Worm (Caenorhabditis elegans) whole organism, young adult: ENCODE results near the gene clec-64.

Source experiments
- B0261.1 ChIP-seq: sonication (generic microtip); optimal IDR thresholded peaks from 2 replicates; lab custom pipeline; 2016; ENCODE audit warnings: mild to moderate bottlenecking, missing genetic modification characterization, moderate library complexity, missing compliant biosample characterization
- C06A6.2 ChIP-seq: fragments of 200-800 bp; sonication (Bioruptor generic); conservative IDR thresholded peaks from 2 replicates; pipeline ENCODE4 v1.3.6; 2022; ENCODE audit warnings: missing genetic modification characterization, missing compliant biosample characterization
- C17E4.6 ChIP-seq: fragments of 200-800 bp; sonication (Bioruptor generic); IDR thresholded peaks from 2 replicates; pipeline ENCODE4 v1.3.6; 2022; ENCODE audit warnings: missing genetic modification reagents, missing genetic modification characterization, missing compliant biosample characterization
- F23B12.7 ChIP-seq: sonication (generic microtip); optimal IDR thresholded peaks from 2 replicates; lab custom pipeline; 2017; ENCODE audit warnings: missing genetic modification characterization, mild to moderate bottlenecking, missing compliant biosample characterization, antibody characterized with exemption, moderate library complexity; ENCODE audit not compliant: insufficient read depth
- F39B2.1 ChIP-seq: fragments of 200-800 bp; sonication (Bioruptor generic); IDR thresholded peaks from 2 replicates; pipeline ENCODE4 v1.3.6; 2022; ENCODE audit warnings: missing genetic modification reagents, missing genetic modification characterization, missing compliant biosample characterization
- F52B5.7 ChIP-seq: sonication (generic microtip); optimal IDR thresholded peaks from 2 replicates; lab custom pipeline; 2016; ENCODE audit warnings: mild to moderate bottlenecking, missing genetic modification characterization, missing compliant biosample characterization
- K11D2.4 ChIP-seq: fragments of 200-800 bp; sonication (Bioruptor generic); IDR thresholded peaks from 2 replicates; pipeline ENCODE4 v1.3.6; 2022; ENCODE audit warnings: missing genetic modification reagents, missing genetic modification characterization, missing compliant biosample characterization
- K12H6.12 ChIP-seq: fragments of 200-800 bp; sonication (Bioruptor generic); optimal IDR thresholded peaks from 2 replicates; lab custom pipeline; 2018; ENCODE audit warnings: mild to moderate bottlenecking, missing genetic modification characterization, missing compliant biosample characterization
- Y53F4B.3 ChIP-seq: fragments of 200-800 bp; sonication (Bioruptor generic); IDR thresholded peaks from 2 replicates; pipeline ENCODE4 v1.3.6; 2022; ENCODE audit warnings: missing genetic modification reagents, missing genetic modification characterization, missing compliant biosample characterization
- Y67H2A.10 ChIP-seq: fragments of 200-800 bp; sonication (Bioruptor generic); conservative IDR thresholded peaks from 2 replicates; pipeline ENCODE4 v1.3.6; 2022; ENCODE audit warnings: missing genetic modification reagents, missing genetic modification characterization, missing compliant biosample characterization
- Y95B8A.8 ChIP-seq: fragments of 200-800 bp; sonication (Bioruptor generic); IDR thresholded peaks from 2 replicates; pipeline ENCODE4 v1.3.6; 2022; ENCODE audit warnings: missing genetic modification reagents, missing genetic modification characterization, missing compliant biosample characterization
- ZK185.1 ChIP-seq: sonication (generic microtip); optimal IDR thresholded peaks from 2 replicates; lab custom pipeline; 2016; ENCODE audit warnings: mild to moderate bottlenecking, missing genetic modification characterization, missing compliant biosample characterization; ENCODE audit not compliant: poor library complexity, severe bottlenecking
- aptf-3 ChIP-seq: fragments of 200-800 bp; sonication (Bioruptor generic); IDR thresholded peaks from 2 replicates; pipeline ENCODE4 v1.3.6; 2022; ENCODE audit warnings: missing genetic modification characterization, missing compliant biosample characterization
- atf-7 ChIP-seq: sonication (generic microtip); optimal IDR thresholded peaks from 2 replicates; lab custom pipeline; 2017; ENCODE audit warnings: mild to moderate bottlenecking, missing genetic modification characterization, missing compliant biosample characterization
- athp-1 ChIP-seq: sonication (generic microtip); optimal IDR thresholded peaks from 2 replicates; lab custom pipeline; 2017; ENCODE audit warnings: mild to moderate bottlenecking, missing genetic modification characterization, missing compliant biosample characterization
- attf-5 ChIP-seq: fragments of 200-800 bp; sonication (Bioruptor generic); optimal IDR thresholded peaks from 2 replicates; lab custom pipeline; 2018; ENCODE audit warnings: mild to moderate bottlenecking, missing genetic modification characterization, missing compliant biosample characterization
- attf-6 ChIP-seq: fragments of 200-800 bp; sonication (Bioruptor generic); IDR thresholded peaks from 2 replicates; pipeline ENCODE4 v1.3.6; 2022; ENCODE audit warnings: missing genetic modification reagents, missing genetic modification characterization, missing compliant biosample characterization
- bed-2 ChIP-seq: fragments of 200-800 bp; sonication (Bioruptor generic); IDR thresholded peaks from 2 replicates; pipeline ENCODE4 v1.3.6; 2022; ENCODE audit warnings: missing genetic modification reagents, missing genetic modification characterization, missing compliant biosample characterization
- cebp-2 ChIP-seq: fragments of 200-800 bp; sonication (Bioruptor generic); IDR thresholded peaks from 2 replicates; pipeline ENCODE4 v1.3.6; 2022; ENCODE audit warnings: missing genetic modification characterization, missing compliant biosample characterization
- ceh-100 ChIP-seq: fragments of 200-800 bp; sonication (Bioruptor generic); IDR thresholded peaks from 2 replicates; pipeline ENCODE4 v1.3.6; 2022; ENCODE audit warnings: missing genetic modification reagents, missing genetic modification characterization, missing compliant biosample characterization
- ceh-91 ChIP-seq: fragments of 200-800 bp; sonication (Bioruptor generic); IDR thresholded peaks from 2 replicates; pipeline ENCODE4 v1.3.6; 2022; ENCODE audit warnings: missing genetic modification reagents, missing genetic modification characterization, missing compliant biosample characterization
- chd-7 ChIP-seq: sonication (generic microtip); optimal IDR thresholded peaks from 2 replicates; lab custom pipeline; 2016; ENCODE audit warnings: mild to moderate bottlenecking, missing genetic modification characterization, moderate library complexity, missing compliant biosample characterization
- dpl-1 ChIP-seq: fragments of 150-350 bp; optimal IDR thresholded peaks from 2 replicates; lab custom pipeline; 2014; ENCODE audit warnings: missing biosample characterization, missing genetic modification reagents, missing genetic modification characterization
- efl-1 ChIP-seq: fragments of 150-350 bp; optimal IDR thresholded peaks from 2 replicates; lab custom pipeline; 2014; ENCODE audit warnings: missing biosample characterization, missing genetic modification reagents, missing genetic modification characterization
- ekl-4 ChIP-seq: fragments of 200-800 bp; sonication (Bioruptor generic); IDR thresholded peaks from 2 replicates; pipeline ENCODE4 v1.3.6; 2022; ENCODE audit warnings: missing genetic modification reagents, missing genetic modification characterization, missing compliant biosample characterization
- ets-4 ChIP-seq: fragments of 200-800 bp; sonication (Bioruptor generic); optimal IDR thresholded peaks from 2 replicates; lab custom pipeline; 2018; ENCODE audit warnings: mild to moderate bottlenecking, missing genetic modification characterization, missing compliant biosample characterization
- gei-17 ChIP-seq: fragments of 200-800 bp; sonication (Bioruptor generic); optimal IDR thresholded peaks from 2 replicates; lab custom pipeline; 2018; ENCODE audit warnings: mild to moderate bottlenecking, missing genetic modification characterization, missing compliant biosample characterization
- hlh-26 ChIP-seq: fragments of 200-800 bp; sonication (Bioruptor generic); conservative IDR thresholded peaks from 2 replicates; pipeline ENCODE4 v1.3.6; 2022; ENCODE audit warnings: missing genetic modification reagents, missing genetic modification characterization, missing compliant biosample characterization
- let-607 ChIP-seq, 2 experiments: fragments of 200-800 bp in 1 of 2; sonication (Bioruptor generic) in 1 of 2; sonication (generic microtip) in 1 of 2; optimal IDR thresholded peaks; 2 replicates each; lab custom pipeline; 2016 to 2018; ENCODE audit warnings: mild to moderate bottlenecking in 2 of 2, missing compliant biosample characterization in 2 of 2, missing genetic modification characterization in 2 of 2, moderate library complexity in 2 of 2, missing genotype in 1 of 2
- lin-40 ChIP-seq: sonication (generic microtip); optimal IDR thresholded peaks from 2 replicates; lab custom pipeline; 2016; ENCODE audit warnings: missing genetic modification characterization, mild to moderate bottlenecking, missing compliant biosample characterization, missing genotype, missing genetic modification reagents
- lin-54 ChIP-seq: fragments of 200-800 bp; sonication (Bioruptor generic); optimal IDR thresholded peaks from 2 replicates; lab custom pipeline; 2018; ENCODE audit warnings: mild to moderate bottlenecking, missing genetic modification characterization, missing compliant biosample characterization
- lir-1 ChIP-seq: fragments of 200-800 bp; sonication (Bioruptor generic); conservative IDR thresholded peaks from 2 replicates; pipeline ENCODE4 v1.3.6; 2022; ENCODE audit warnings: missing genetic modification reagents, missing genetic modification characterization, missing compliant biosample characterization
- lsl-1 ChIP-seq: fragments of 200-800 bp; sonication (Bioruptor generic); optimal IDR thresholded peaks from 2 replicates; lab custom pipeline; 2018; ENCODE audit warnings: mild to moderate bottlenecking, missing genetic modification characterization, moderate library complexity, missing compliant biosample characterization
- madf-10 ChIP-seq: sonication (generic microtip); optimal IDR thresholded peaks from 2 replicates; lab custom pipeline; 2016; ENCODE audit warnings: mild to moderate bottlenecking, missing genetic modification characterization, missing compliant biosample characterization
- madf-6 ChIP-seq: fragments of 200-800 bp; sonication (Bioruptor generic); IDR thresholded peaks from 2 replicates; pipeline ENCODE4 v1.3.6; 2022; ENCODE audit warnings: missing genetic modification reagents, missing genetic modification characterization, missing compliant biosample characterization
- mel-28 ChIP-seq: sonication (generic microtip); optimal IDR thresholded peaks from 2 replicates; lab custom pipeline; 2016; ENCODE audit warnings: borderline replicate concordance, mild to moderate bottlenecking, missing genetic modification characterization, missing compliant biosample characterization
- mxl-1 ChIP-seq: sonication (generic microtip); optimal IDR thresholded peaks from 2 replicates; lab custom pipeline; 2016; ENCODE audit warnings: missing genetic modification characterization, missing compliant biosample characterization
- nhr-120 ChIP-seq: fragments of 200-800 bp; sonication (Bioruptor generic); IDR thresholded peaks from 2 replicates; pipeline ENCODE4 v1.3.6; 2022; ENCODE audit warnings: missing genetic modification characterization, missing compliant biosample characterization
- nhr-27 ChIP-seq: fragments of 200-800 bp; sonication (Bioruptor generic); optimal IDR thresholded peaks from 2 replicates; lab custom pipeline; 2018; ENCODE audit warnings: mild to moderate bottlenecking, missing genetic modification characterization, moderate library complexity, missing compliant biosample characterization
- nhr-90 ChIP-seq: sonication (generic microtip); optimal IDR thresholded peaks from 2 replicates; lab custom pipeline; 2016; ENCODE audit warnings: missing genotype, mild to moderate bottlenecking, missing genetic modification characterization, missing compliant biosample characterization
- pha-4 ChIP-seq: fragments of 150-350 bp; sonication (generic microtip); optimal IDR thresholded peaks from 2 replicates; lab custom pipeline; 2014; ENCODE audit warnings: missing biosample characterization, missing genetic modification reagents, missing genetic modification characterization
- rcor-1 ChIP-seq: fragments of 200-800 bp; sonication (Bioruptor generic); IDR thresholded peaks from 2 replicates; pipeline ENCODE4 v1.3.6; 2022; ENCODE audit warnings: missing genetic modification reagents, missing genetic modification characterization, missing compliant biosample characterization
- repo-1 ChIP-seq: sonication (generic microtip); optimal IDR thresholded peaks from 2 replicates; lab custom pipeline; 2017; ENCODE audit warnings: mild to moderate bottlenecking, missing genetic modification characterization, missing compliant biosample characterization
- snpc-1.1 ChIP-seq: sonication (generic microtip); optimal IDR thresholded peaks from 2 replicates; lab custom pipeline; 2017; ENCODE audit warnings: missing genetic modification characterization, mild to moderate bottlenecking, missing compliant biosample characterization, antibody characterized with exemption, moderate library complexity, missing genotype, missing genetic modification reagents; ENCODE audit not compliant: insufficient read depth
- sptf-2 ChIP-seq: fragments of 200-800 bp; sonication (Bioruptor generic); optimal IDR thresholded peaks from 2 replicates; lab custom pipeline; 2018; ENCODE audit warnings: mild to moderate bottlenecking, missing genetic modification characterization, missing compliant biosample characterization
- tbx-9 ChIP-seq: sonication (generic microtip); optimal IDR thresholded peaks from 2 replicates; lab custom pipeline; 2016; ENCODE audit warnings: borderline replicate concordance, missing genetic modification characterization, inconsistent platforms, missing compliant biosample characterization
- unc-130 ChIP-seq: sonication (generic microtip); optimal IDR thresholded peaks from 2 replicates; lab custom pipeline; 2016; ENCODE audit warnings: missing genetic modification reagents, missing genetic modification characterization, missing compliant biosample characterization
- ztf-26 ChIP-seq: sonication (generic microtip); optimal IDR thresholded peaks from 2 replicates; lab custom pipeline; 2017; ENCODE audit warnings: missing genetic modification characterization, missing compliant biosample characterization

The clec-64 gene

ce11 chrII:12918960-12919553 is 21.0 kb downstream of the clec-64 start, which contains the start of the genes F58G1.2 and wago-4 (continued):
- no peak for TF ChIP-seq K12H6.12 (tag; lab: Kevin White, UChicago)
- no peak for TF ChIP-seq ZK185.1 (tag; lab: Kevin White, UChicago)
- no peak for TF ChIP-seq F52B5.7
- peak; percentile 94 for TF ChIP-seq madf-6 (GFP tag; lab: Robert Waterston, UW)
- TF ChIP-seq cebp-2 (GFP tag; lab: Robert Waterston, UW) = no peak
- TF ChIP-seq mxl-1 (tag; lab: Kevin White, UChicago) = no peak
- TF ChIP-seq tbx-9 (tag; lab: Kevin White, UChicago) = no peak
- TF ChIP-seq C17E4.6 = no peak
- no peak for TF ChIP-seq aptf-3 (GFP tag; lab: Robert Waterston, UW)
- no peak for TF ChIP-seq hlh-26 (GFP tag; lab: Robert Waterston, UW)
- TF ChIP-seq let-607 (tag; optimal IDR thresholded peaks at IDR 0.05; lab: Kevin White, UChicago) = no peak
- TF ChIP-seq B0261.1 (tag; lab: Kevin White, UChicago) = no peak
- TF ChIP-seq ztf-26 = no peak
- 0 out of 2 replicates have a peak, but pooled peaks have one; percentile 24 for TF ChIP-seq Y95B8A.8 (GFP tag; lab: Robert Waterston, UW)
- no peak for TF ChIP-seq attf-5 (GFP tag; lab: Kevin White, UChicago)
- TF ChIP-seq lir-1 (GFP tag; lab: Robert Waterston, UW) = no peak
- TF ChIP-seq snpc-1.1 = peak; percentile 73
- TF ChIP-seq nhr-90 (tag; lab: Kevin White, UChicago) = no peak
- TF ChIP-seq ceh-100 (GFP tag; lab: Robert Waterston, UW) = 0 out of 2 replicates have a peak, but pooled peaks have one; percentile 13
- TF ChIP-seq Y67H2A.10 (GFP tag; lab: Robert Waterston, UW) = no peak
- no peak for TF ChIP-seq C06A6.2
- TF ChIP-seq lin-40 (tag; lab: Kevin White, UChicago) = no peak
- no peak for TF ChIP-seq chd-7 (tag; lab: Kevin White, UChicago)
- TF ChIP-seq ets-4 = no peak
- TF ChIP-seq unc-130 (GFP tag; lab: Kevin White, UChicago) = peak; percentile 10
- no peak for TF ChIP-seq atf-7 (tag; lab: Kevin White, UChicago)
- no peak for TF ChIP-seq sptf-2 (GFP tag; lab: Kevin White, UChicago)
- no peak for TF ChIP-seq repo-1 (tag; lab: Kevin White, UChicago)
- no peak for TF ChIP-seq attf-6 (GFP tag; lab: Robert Waterston, UW)
- TF ChIP-seq madf-10 (tag; lab: Kevin White, UChicago) = no peak
- peak; percentile 70 for TF ChIP-seq lin-54 (GFP tag; lab: Kevin White, UChicago)
- peak; percentile 51; the same call in 1 of the 2 replicates for TF ChIP-seq rcor-1
- TF ChIP-seq bed-2 = no peak
- TF ChIP-seq nhr-120 = no peak
- TF ChIP-seq lsl-1 (GFP tag; lab: Kevin White, UChicago) = peak; percentile 94
- TF ChIP-seq gei-17 (GFP tag; lab: Kevin White, UChicago) = no peak
- TF ChIP-seq pha-4 (tag; lab: Kevin White, UChicago) = no peak
- no peak for TF ChIP-seq mel-28 (tag; lab: Kevin White, UChicago)
- peak; percentile 90 for TF ChIP-seq efl-1 (GFP tag; lab: Kevin White, UChicago)
- TF ChIP-seq Y53F4B.3 (GFP tag; lab: Robert Waterston, UW) = peak; percentile 36; the same call in 1 of the 2 replicates
- no peak for TF ChIP-seq athp-1 (tag; lab: Kevin White, UChicago)
- no peak for TF ChIP-seq nhr-27 (tag; lab: Kevin White, UChicago)
- no peak for TF ChIP-seq F39B2.1 (GFP tag; lab: Robert Waterston, UW)
- peak; percentile 88 for TF ChIP-seq dpl-1 (GFP tag; lab: Kevin White, UChicago)
- no peak for TF ChIP-seq K11D2.4
- peak; percentile 92 for TF ChIP-seq ceh-91 (GFP tag; lab: Robert Waterston, UW)
- no peak for TF ChIP-seq ekl-4 (GFP tag; lab: Robert Waterston, UW)
- peak; percentile 44 for TF ChIP-seq F23B12.7 (tag; lab: Kevin White, UChicago)
